Worm (Caenorhabditis elegans): ENCODE results near the gene srh-56.
A peak's percentile ranks its signal among the peaks of the same experiment; 100 is the strongest.

Gene srh-56

DNA sequence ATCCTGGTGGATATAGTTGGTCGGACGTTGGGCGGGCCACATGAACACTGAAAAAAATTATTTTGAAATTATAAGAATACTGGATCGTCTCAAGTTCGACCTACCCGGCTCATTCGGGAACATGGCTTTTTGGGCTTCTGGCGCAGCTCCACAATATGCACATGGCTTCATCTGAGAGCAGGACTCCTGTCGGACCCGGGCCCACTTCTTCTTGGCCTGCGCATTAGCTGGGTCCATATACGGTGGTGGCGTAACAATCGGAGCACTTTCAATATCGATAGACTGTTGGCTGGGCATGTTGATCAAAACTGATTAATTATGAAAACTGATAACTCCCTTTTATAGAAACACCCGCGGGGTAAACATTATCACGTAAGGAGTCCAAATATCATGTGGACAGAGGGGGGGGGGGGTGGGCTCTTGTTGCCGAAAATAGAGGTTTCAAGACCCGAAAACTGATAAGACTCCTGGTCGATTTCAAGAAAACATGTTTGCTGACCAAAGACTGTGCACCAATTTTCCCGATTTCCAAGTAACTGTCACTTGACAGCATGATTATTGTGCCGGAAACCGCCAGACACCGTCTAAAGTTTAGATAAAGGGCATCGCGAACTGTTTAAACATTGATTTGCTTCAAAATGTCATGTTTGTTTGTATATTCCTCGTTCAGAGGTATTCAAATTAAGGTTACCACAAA is 40.7 kb upstream of the srh-56 start, which contains the start of gene dod-3 (continued):
- no peak for TF ChIP-seq Y53F4B.3 (GFP tag; IDR thresholded peaks at IDR 0.05)
- TF ChIP-seq ZK185.1 (tag; optimal IDR thresholded peaks at IDR 0.05; ENCODE audit: poor library complexity, severe bottlenecking), result no peak
- no peak for TF ChIP-seq unc-62 (GFP tag; optimal IDR thresholded peaks at IDR 0.05)
- TF ChIP-seq Y53G8AR.9 (GFP tag; conservative IDR thresholded peaks at IDR 0.05), result no peak
- no peak for TF ChIP-seq lsy-27 (tag; optimal IDR thresholded peaks at IDR 0.05; ENCODE audit: borderline replicate concordance, insufficient read depth)
- no peak for TF ChIP-seq tbx-9 (tag; optimal IDR thresholded peaks at IDR 0.05; ENCODE audit: borderline replicate concordance)
- TF ChIP-seq K12H6.12 (tag; optimal IDR thresholded peaks at IDR 0.05), result no peak
- TF ChIP-seq lsl-1 (GFP tag; optimal IDR thresholded peaks at IDR 0.05), result no peak
- TF ChIP-seq hlh-26 (GFP tag; conservative IDR thresholded peaks at IDR 0.05), result no peak
- peak; percentile 63 for TF ChIP-seq tlf-1 (GFP tag; optimal IDR thresholded peaks at IDR 0.05)
- no peak for TF ChIP-seq sdz-38 (tag; optimal IDR thresholded peaks at IDR 0.05)
- TF ChIP-seq B0261.1 (tag; optimal IDR thresholded peaks at IDR 0.05), result no peak
- TF ChIP-seq lin-54 (GFP tag; optimal IDR thresholded peaks at IDR 0.05), result no peak
- no peak for TF ChIP-seq sptf-2 (GFP tag; optimal IDR thresholded peaks at IDR 0.05)
- TF ChIP-seq Y95B8A.8 (GFP tag; IDR thresholded peaks at IDR 0.05), result no peak
- TF ChIP-seq ceh-40 (GFP tag; IDR thresholded peaks at IDR 0.05), result no peak
- TF ChIP-seq madf-6 (GFP tag; IDR thresholded peaks at IDR 0.05), result no peak
- TF ChIP-seq aptf-3 (GFP tag; IDR thresholded peaks at IDR 0.05), result no peak
- TF ChIP-seq attf-5 (GFP tag; optimal IDR thresholded peaks at IDR 0.05), result peak; percentile 19

DNA sequence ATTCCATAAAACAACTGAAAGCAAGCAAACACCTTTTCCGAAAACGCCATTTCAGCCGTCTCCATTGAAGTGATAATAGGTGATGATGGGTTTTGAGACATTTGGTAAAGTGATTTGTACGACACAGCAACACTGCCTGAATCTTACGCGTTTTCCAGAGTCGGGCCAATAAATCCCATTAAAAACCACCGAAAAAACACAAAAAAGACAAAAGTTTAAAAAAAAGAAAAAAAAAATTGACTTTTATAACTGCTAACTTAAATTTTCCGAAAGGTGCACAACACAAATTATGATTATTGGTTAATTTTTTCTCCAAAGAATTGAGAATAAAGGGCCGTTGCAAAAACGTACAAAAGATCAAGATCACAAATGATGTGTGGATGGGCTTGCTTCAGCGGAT is 37.3 kb upstream of the srh-56 start, which contains the start of gene srg-57:
srg-57 (minus strand) TSS at position 101 of the 400 bp plus-strand sequence.
- TF ChIP-seq C17E4.6 (GFP tag; IDR thresholded peaks at IDR 0.05), result no peak

DNA sequence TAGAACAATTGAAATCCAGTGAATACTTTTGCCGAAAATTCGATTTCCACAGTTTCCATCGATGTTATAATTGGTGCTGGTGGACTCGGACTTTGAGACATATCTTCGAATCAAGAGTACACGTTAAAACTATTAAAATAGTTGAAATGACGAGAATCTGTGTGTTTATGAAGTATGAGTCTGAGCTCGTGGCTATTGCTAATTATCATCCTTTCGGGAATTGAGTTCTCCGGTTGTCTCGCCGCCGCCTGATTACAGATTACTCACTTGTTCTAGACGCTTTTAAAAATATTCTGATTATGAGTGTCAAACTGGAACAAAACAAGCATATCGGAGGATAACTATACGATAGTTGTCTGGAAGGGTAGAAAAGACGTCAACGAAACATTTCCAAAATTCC is 33.5 kb upstream of the srh-56 start, which contains the start of gene srg-56:
srg-56 (minus strand) TSS at position 101 of the 400 bp plus-strand sequence.
- TF ChIP-seq ceh-27 (GFP tag; optimal IDR thresholded peaks at IDR 0.05) (no peak), madf-8 (GFP tag; conservative IDR thresholded peaks at IDR 0.05) (no peak), lin-40 (tag; optimal IDR thresholded peaks at IDR 0.05) (no peak), nhr-120 (GFP tag; IDR thresholded peaks at IDR 0.05) (no peak), ZK185.1 (tag; optimal IDR thresholded peaks at IDR 0.05; ENCODE audit: poor library complexity, severe bottlenecking) (no peak), Y53F4B.3 (GFP tag; IDR thresholded peaks at IDR 0.05) (no peak), Y56A3A.18 (GFP tag; IDR thresholded peaks at IDR 0.05) (no peak), hmg-1.2 (GFP tag; IDR thresholded peaks at IDR 0.05) (no peak)

DNA sequence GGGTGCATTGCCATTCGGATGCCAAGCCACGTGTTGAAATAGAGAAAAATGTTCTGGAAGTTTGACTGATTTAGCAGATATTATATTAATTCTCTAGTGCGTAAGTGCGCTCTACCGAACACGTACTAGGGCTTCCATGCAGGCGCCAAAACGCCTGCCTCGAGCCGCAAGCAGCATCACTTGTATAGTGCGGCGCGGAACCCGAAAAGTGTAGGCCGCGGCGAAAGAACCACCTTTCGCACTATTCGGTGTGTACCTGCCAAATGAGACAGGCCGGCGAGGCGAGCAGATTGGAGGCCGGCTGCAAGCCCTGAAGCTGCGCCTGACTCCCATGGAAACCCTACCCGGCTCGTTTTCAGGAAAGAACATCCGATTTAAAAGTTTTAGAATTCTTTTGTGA is 32.1 kb upstream of the srh-56 start:
- TF ChIP-seq snpc-4 (GFP tag; optimal IDR thresholded peaks at IDR 0.05), result peak; percentile 80
- peak in 3 of 4 experiments; percentile 83 to 93 (median 92) for TF ChIP-seq snpc-4 (tag; optimal IDR thresholded peaks at IDR 0.05)
- TF ChIP-seq lir-1 (GFP tag; conservative IDR thresholded peaks at IDR 0.05), result no peak
- TF ChIP-seq dpl-1 (GFP tag; optimal IDR thresholded peaks at IDR 0.05), result no peak
- no peak for TF ChIP-seq mxl-1 (tag; optimal IDR thresholded peaks at IDR 0.05)
- TF ChIP-seq aptf-2 (GFP tag; conservative IDR thresholded peaks at IDR 0.05), result no peak
- TF ChIP-seq snpc-1.1 (tag; optimal IDR thresholded peaks at IDR 0.05; ENCODE audit: insufficient read depth), result peak; percentile 82
- TF ChIP-seq lin-26 (GFP tag; IDR thresholded peaks at IDR 0.05), result peak; percentile 56; the same call in 1 of the 2 replicates
- TF ChIP-seq lsl-1 (GFP tag; optimal IDR thresholded peaks at IDR 0.05), result peak; percentile 6
- TF ChIP-seq snpc-3.4 (tag; optimal IDR thresholded peaks at IDR 0.05), result peak; percentile 24
- peak; percentile 37; the same call in 1 of the 2 replicates for TF ChIP-seq egrh-3 (GFP tag; IDR thresholded peaks at IDR 0.05)
- no peak for TF ChIP-seq pbrm-1 (GFP tag; IDR thresholded peaks at IDR 0.05)
